Fruit fly (Drosophila melanogaster): Measurements from ENCODE around the gene CG5823.

dm6 chr3R:17544594-17544993 lies 10.2 kb upstream of the CG5823 start:
- TF ChIP-seq EcR (GFP tag; optimal IDR thresholded peaks at IDR 0.05) = no peak
- TF ChIP-seq CG8478 (optimal IDR thresholded peaks at IDR 0.05) = no peak
- no peak for TF ChIP-seq usp (GFP tag; optimal IDR thresholded peaks at IDR 0.05)
